Fruit fly (Drosophila melanogaster): Measurements from ENCODE around the gene AkhR.

DNA sequence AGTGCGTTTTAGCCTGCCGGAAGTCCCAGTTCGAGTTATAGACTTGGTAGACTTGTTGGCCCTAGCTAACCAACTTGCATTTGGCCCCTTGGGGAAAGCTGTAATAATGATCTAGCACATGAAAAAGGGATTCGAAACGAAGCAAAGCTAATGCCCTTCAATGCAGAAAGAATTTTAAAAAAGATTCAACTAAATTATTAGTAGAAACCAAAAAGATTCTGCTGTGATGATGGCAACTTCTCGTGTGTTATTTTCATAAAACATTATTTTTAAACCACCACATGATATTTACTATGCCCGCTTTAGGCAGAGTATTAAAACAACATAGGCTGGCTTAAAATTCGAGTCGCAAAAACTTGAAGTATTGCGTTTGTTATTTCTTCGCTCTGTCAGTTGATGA, 23.9 kb downstream of the AkhR start:
- TF ChIP-seq schlank (tag; optimal IDR thresholded peaks at IDR 0.05) = no peak
- no peak for TF ChIP-seq disco-r (GFP tag; optimal IDR thresholded peaks at IDR 0.05)
- TF ChIP-seq CG7372 (GFP tag; IDR thresholded peaks at IDR 0.05) = no peak
- no peak for TF ChIP-seq knrl (GFP tag; IDR thresholded peaks at IDR 0.05; ENCODE audit: partially characterized antibody)
- no peak for TF ChIP-seq Hr39 (optimal IDR thresholded peaks at IDR 0.05)
- no peak for TF ChIP-seq zen (tag; optimal IDR thresholded peaks at IDR 0.05)

Data from whole organism, embryonic.